Fruit fly (Drosophila melanogaster): ENCODE measurements around the gene CG32152.
A peak's percentile ranks its signal among the peaks of the same experiment; 100 is the strongest.

Gene CG32152

DNA sequence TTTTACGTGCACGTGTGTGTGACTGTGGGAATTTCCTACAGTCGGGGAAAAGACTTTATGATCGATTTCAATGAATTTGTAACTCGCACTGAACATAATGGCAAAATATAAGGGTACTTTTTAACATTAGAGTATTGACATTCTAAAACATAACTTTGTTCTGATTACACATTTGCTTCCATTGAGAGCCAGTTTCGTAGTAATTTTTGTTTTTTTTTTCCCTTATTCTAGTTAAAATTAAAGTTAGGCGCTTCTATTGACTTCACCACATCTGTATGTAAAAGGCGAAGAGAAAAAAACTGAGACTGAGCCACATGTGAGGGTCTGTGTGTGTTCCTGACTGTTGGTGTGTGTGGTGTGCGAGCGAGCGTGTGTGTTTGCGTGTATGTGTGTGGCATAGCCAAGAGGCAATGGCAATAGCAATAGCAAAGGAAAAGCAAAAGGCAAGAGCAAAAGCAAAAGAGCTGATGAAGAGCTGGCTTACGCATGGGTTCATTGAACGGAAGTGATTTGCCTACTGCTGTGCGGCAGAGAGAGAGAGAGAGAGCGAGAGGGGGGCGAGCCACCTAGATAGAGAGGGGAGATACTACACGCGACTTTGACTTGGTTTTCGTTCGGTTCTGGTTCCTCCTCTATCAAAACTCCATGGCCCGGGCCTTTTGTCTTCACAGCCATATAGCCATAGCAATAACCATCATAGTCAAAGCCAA lies 18.2 kb upstream of the CG32152 start (continued):
- TF ChIP-seq tup (GFP tag; optimal IDR thresholded peaks at IDR 0.05) (no peak), CG3281 (GFP tag; optimal IDR thresholded peaks at IDR 0.05) (peak; percentile 87), B-H2 (GFP tag; optimal IDR thresholded peaks at IDR 0.05) (peak; percentile 16), lbe (GFP tag; optimal IDR thresholded peaks at IDR 0.05) (no peak), NC2α (GFP tag; optimal IDR thresholded peaks at IDR 0.05) (peak; percentile 12), cg (GFP tag; optimal IDR thresholded peaks at IDR 0.05) (peak; percentile 82), HLH54F (GFP tag; optimal IDR thresholded peaks at IDR 0.05) (peak; percentile 74), p53 (GFP tag; optimal IDR thresholded peaks at IDR 0.05) (no peak), CG2712 (tag; optimal IDR thresholded peaks at IDR 0.05) (peak; percentile 77), ara (GFP tag; IDR thresholded peaks at IDR 0.05) (no peak), CHES-1-like (GFP tag; optimal IDR thresholded peaks at IDR 0.05) (peak; percentile 64), Aef1 (GFP tag; IDR thresholded peaks at IDR 0.05) (no peak; the same call in 1 of the 3 replicates), Antp (GFP tag; optimal IDR thresholded peaks at IDR 0.05) (peak; percentile 54), Awh (GFP tag; IDR thresholded peaks at IDR 0.05) (no peak), pzg (GFP tag; optimal IDR thresholded peaks at IDR 0.05) (no peak), nmo (GFP tag; optimal IDR thresholded peaks at IDR 0.05) (peak; percentile 66), CG17361 (GFP tag; IDR thresholded peaks at IDR 0.05) (peak; percentile 76), sob (GFP tag; IDR thresholded peaks at IDR 0.05) (no peak; the same call in 1 of the 2 replicates), gcm (GFP tag; optimal IDR thresholded peaks at IDR 0.05) (peak; percentile 67), zfh1 (GFP tag; IDR thresholded peaks at IDR 0.05) (peak; percentile 40; the same call in 1 of the 3 replicates), CG4707 (GFP tag; optimal IDR thresholded peaks at IDR 0.05) (peak; percentile 40), zen (tag; optimal IDR thresholded peaks at IDR 0.05) (no peak), E2f2 (GFP tag; IDR thresholded peaks at IDR 0.05) (peak; percentile 47; the same call in 1 of the 2 replicates), peb (GFP tag; IDR thresholded peaks at IDR 0.05) (0 out of 2 replicates have a peak, but pooled peaks have one; percentile 17), CG6175 (GFP tag; IDR thresholded peaks at IDR 0.05) (peak; percentile 65; the same call in 1 of the 3 replicates), CG8359 (GFP tag; optimal IDR thresholded peaks at IDR 0.05; ENCODE audit: borderline replicate concordance) (no peak), Sox100B (GFP tag; optimal IDR thresholded peaks at IDR 0.05) (peak; percentile 74), kah (GFP tag; optimal IDR thresholded peaks at IDR 0.05) (peak; percentile 27), C15 (GFP tag; IDR thresholded peaks at IDR 0.05) (no peak), zf30C (GFP tag; optimal IDR thresholded peaks at IDR 0.05) (no peak), tap (tag; optimal IDR thresholded peaks at IDR 0.05) (peak; percentile 41), CG18476 (GFP tag; optimal IDR thresholded peaks at IDR 0.05) (peak; percentile 48), wdn (GFP tag; IDR thresholded peaks at IDR 0.05) (no peak), gce (GFP tag; IDR thresholded peaks at IDR 0.05) (peak; percentile 27; the same call in 1 of the 3 replicates), Sox102F (GFP tag; optimal IDR thresholded peaks at IDR 0.05) (peak; percentile 72), disco-r (GFP tag; optimal IDR thresholded peaks at IDR 0.05) (no peak), CG15269 (tag; optimal IDR thresholded peaks at IDR 0.05) (peak; percentile 82), crol (GFP tag; IDR thresholded peaks at IDR 0.05) (peak; percentile 84), Sin3A (optimal IDR thresholded peaks at IDR 0.05) (no peak), run (tag; optimal IDR thresholded peaks at IDR 0.05) (peak; percentile 23), bbx (GFP tag; IDR thresholded peaks at IDR 0.05; ENCODE audit: partially characterized antibody) (no peak), CG10959 (GFP tag; IDR thresholded peaks at IDR 0.05) (no peak), H2.0 (GFP tag; IDR thresholded peaks at IDR 0.05) (peak; percentile 50; the same call in 1 of the 2 replicates), Xrp1 (GFP tag; IDR thresholded peaks at IDR 0.05) (no peak; the same call in 1 of the 2 replicates), CG7271 (tag; optimal IDR thresholded peaks at IDR 0.05) (no peak), CG11504 (tag; optimal IDR thresholded peaks at IDR 0.05) (peak; percentile 87), CG17829 (tag; optimal IDR thresholded peaks at IDR 0.05) (peak; percentile 58), CG7987 (GFP tag; optimal IDR thresholded peaks at IDR 0.05) (no peak), CG17912 (GFP tag; optimal IDR thresholded peaks at IDR 0.05) (no peak), Dad (GFP tag; optimal IDR thresholded peaks at IDR 0.05) (peak; percentile 45)
